Worm (Caenorhabditis elegans) whole organism, L4/young adult: Measurements from ENCODE around the gene tag-65.

Experiments used
- W03F9.2 ChIP-seq: fragments of 150-350 bp; optimal IDR thresholded peaks from 2 replicates; lab custom pipeline; 2014; ENCODE audit warnings: missing biosample characterization, missing genetic modification characterization
- dao-5 ChIP-seq: sonication (generic microtip); optimal IDR thresholded peaks from 2 replicates; lab custom pipeline; 2016; ENCODE audit warnings: missing genotype, missing genetic modification characterization, moderate library complexity, missing compliant biosample characterization
- him-1 ChIP-seq: sonication (generic microtip); optimal IDR thresholded peaks from 2 replicates; lab custom pipeline; 2016; ENCODE audit warnings: missing genotype, missing genetic modification reagents, missing genetic modification characterization, missing compliant biosample characterization

DNA sequence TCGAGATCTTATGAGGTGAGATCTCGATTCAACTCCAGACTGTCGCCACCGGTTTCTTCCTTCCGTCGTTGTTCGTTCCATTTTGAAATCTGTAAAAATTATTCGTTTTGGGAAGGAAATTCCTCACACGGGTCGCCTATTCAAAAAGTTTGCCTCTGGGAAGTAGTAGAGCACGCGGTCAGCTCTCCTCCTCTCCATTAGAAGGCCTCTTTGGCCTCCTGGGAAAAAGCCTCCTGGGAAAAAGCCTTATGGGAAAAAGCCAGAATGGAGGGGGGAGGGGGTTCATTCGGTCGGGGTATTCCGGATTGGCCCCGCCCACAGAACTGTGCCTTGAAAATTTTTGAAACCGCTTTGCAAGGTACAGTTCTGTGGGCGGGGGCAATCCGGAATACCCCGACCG is 30.8 kb downstream of the tag-65 start:
- no peak for TF ChIP-seq him-1 (tag; lab: Kevin White, UChicago)
- no peak for TF ChIP-seq W03F9.2 (tag; lab: Kevin White, UChicago)
- no peak for TF ChIP-seq dao-5 (tag; lab: Kevin White, UChicago)
